Worm (Caenorhabditis elegans): ENCODE measurements around the gene C17H11.6.

DNA sequence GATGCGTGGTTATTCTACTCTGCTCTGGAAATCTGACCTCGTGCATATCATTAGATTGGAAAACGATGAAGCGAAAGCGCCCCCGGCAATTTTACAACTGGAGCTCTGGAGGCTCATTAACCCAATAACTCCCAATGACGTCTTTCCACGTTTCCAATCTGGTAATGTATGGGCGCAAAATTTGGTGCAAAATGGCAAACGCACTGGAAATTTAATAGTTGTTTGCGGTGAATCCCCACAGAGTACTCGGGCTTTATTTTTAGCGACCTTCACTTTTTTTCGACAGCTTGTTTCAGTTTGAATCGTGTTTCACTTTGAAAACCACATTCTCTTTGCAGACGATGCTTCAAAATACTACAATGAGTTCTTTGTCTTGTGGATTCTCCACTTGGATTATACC, 30.0 kb downstream of the C17H11.6 start, which contains the start of gene C17H11.1:
- TF ChIP-seq nhr-48 (tag; optimal IDR thresholded peaks at IDR 0.05) (no peak), pqm-1 (tag; optimal IDR thresholded peaks at IDR 0.05) (no peak), ztf-11 (tag; optimal IDR thresholded peaks at IDR 0.05) (no peak), fos-1 (tag; optimal IDR thresholded peaks at IDR 0.05) (no peak), unc-62 (GFP tag; optimal IDR thresholded peaks at IDR 0.05 in 1 of 2) (no peak), unc-62 (tag; optimal IDR thresholded peaks at IDR 0.05) (no peak), lim-7 (GFP tag; IDR thresholded peaks at IDR 0.05) (no peak)
